Worm (Caenorhabditis elegans) whole organism, L4/young adult: Measurements from ENCODE around the gene col-109.

Source experiments
- W03F9.2 ChIP-seq: fragments of 150-350 bp; optimal IDR thresholded peaks from 2 replicates; lab custom pipeline; 2014; ENCODE audit warnings: missing biosample characterization, missing genetic modification characterization
- dao-5 ChIP-seq: sonication (generic microtip); optimal IDR thresholded peaks from 2 replicates; lab custom pipeline; 2016; ENCODE audit warnings: missing genotype, missing genetic modification characterization, moderate library complexity, missing compliant biosample characterization
- him-1 ChIP-seq: sonication (generic microtip); optimal IDR thresholded peaks from 2 replicates; lab custom pipeline; 2016; ENCODE audit warnings: missing genotype, missing genetic modification reagents, missing genetic modification characterization, missing compliant biosample characterization

- TF ChIP-seq dao-5 (tag; lab: Kevin White, UChicago) (no peak), him-1 (tag; lab: Kevin White, UChicago) (no peak), W03F9.2 (tag; lab: Kevin White, UChicago) (no peak)
These were observed 51.0 kb downstream of the col-109 start for ce11 chrIV:1769074-1769473.
